Fruit fly (Drosophila melanogaster): ENCODE results near the gene CG3609.
A peak's percentile ranks its signal among the peaks of the same experiment; 100 is the strongest.

Gene CG3609

DNA sequence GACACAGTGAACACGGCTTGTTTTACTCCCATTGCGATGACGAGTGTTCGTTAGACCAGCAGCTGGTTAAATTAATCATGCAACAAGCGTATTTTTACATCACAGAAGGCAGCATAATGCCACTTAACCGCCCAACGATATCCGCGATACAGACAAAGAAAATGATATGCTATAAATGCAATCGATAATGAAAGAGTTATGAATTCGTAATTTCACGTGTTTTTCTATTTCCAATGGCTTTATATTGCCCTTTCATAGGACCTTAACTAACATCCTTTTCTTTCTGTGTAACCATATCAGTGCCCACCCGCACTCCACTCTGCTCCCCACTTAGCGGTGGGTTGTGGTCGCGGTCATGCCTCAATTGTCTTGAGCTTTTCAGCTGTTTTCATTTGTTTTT, 38.7 kb upstream of the CG3609 start (continued):
- TF ChIP-seq CG4404 (GFP tag; IDR thresholded peaks at IDR 0.05) (no peak), CG8089 (GFP tag; optimal IDR thresholded peaks at IDR 0.05) (no peak), fd102C (GFP tag; optimal IDR thresholded peaks at IDR 0.05) (no peak)

- TF ChIP-seq cato (GFP tag; optimal IDR thresholded peaks at IDR 0.05; ENCODE audit: borderline replicate concordance) (no peak), nmo (GFP tag; optimal IDR thresholded peaks at IDR 0.05) (no peak), en (GFP tag; optimal IDR thresholded peaks at IDR 0.05) (no peak), pan (optimal IDR thresholded peaks at IDR 0.05) (no peak), pan (GFP tag; optimal IDR thresholded peaks at IDR 0.05 in 1 of 2, IDR thresholded peaks at IDR 0.05 in 1 of 2) (no peak), ara (GFP tag; IDR thresholded peaks at IDR 0.05) (no peak), Hr39 (optimal IDR thresholded peaks at IDR 0.05) (peak; percentile 66)
These were observed 30.2 kb upstream of the CG3609 start for dm6 chr2L:2404631-2405030.

DNA sequence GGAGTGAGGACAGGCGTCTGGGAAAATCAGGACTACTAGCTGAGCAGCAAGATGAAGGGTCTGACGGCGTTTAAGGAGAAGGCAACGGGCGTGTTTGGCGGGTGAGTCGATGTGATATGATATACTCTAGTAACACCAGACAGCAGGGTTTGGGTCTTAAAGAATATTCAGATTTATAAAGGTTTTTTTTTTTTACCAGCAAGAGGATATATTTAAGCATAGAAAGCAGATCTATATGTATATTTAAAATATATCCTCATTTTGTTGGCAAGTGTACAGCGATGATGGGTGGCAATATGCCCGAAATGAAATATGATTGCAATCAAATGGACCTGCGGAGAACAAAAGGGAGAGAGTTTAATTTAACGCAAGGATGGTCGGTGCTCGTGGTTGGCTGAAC, 27.8 kb upstream of the CG3609 start:
- TF ChIP-seq Nf-YC (tag; optimal IDR thresholded peaks at IDR 0.05) (no peak), ftz-f1 (GFP tag; optimal IDR thresholded peaks at IDR 0.05) (no peak), Trl (optimal IDR thresholded peaks at IDR 0.05) (no peak), Trl (GFP tag; optimal IDR thresholded peaks at IDR 0.05) (no peak), Sox102F (GFP tag; optimal IDR thresholded peaks at IDR 0.05) (peak; percentile 31), MESR4 (GFP tag; optimal IDR thresholded peaks at IDR 0.05) (no peak), CG14710 (tag; optimal IDR thresholded peaks at IDR 0.05) (no peak), lov (optimal IDR thresholded peaks at IDR 0.05) (no peak), lov (GFP tag; IDR thresholded peaks at IDR 0.05) (peak; percentile 57; the same call in 1 of the 3 replicates), Rfx (GFP tag; IDR thresholded peaks at IDR 0.05) (peak; percentile 35; the same call in 1 of the 2 replicates), MBD-R2 (GFP tag; IDR thresholded peaks at IDR 0.05) (no peak), CG14441 (GFP tag; IDR thresholded peaks at IDR 0.05) (no peak), crol (GFP tag; IDR thresholded peaks at IDR 0.05) (no peak), Hmr (GFP tag; optimal IDR thresholded peaks at IDR 0.05) (peak; percentile 8), CG18599 (GFP tag; optimal IDR thresholded peaks at IDR 0.05) (peak; percentile 60), Abd-B (GFP tag; optimal IDR thresholded peaks at IDR 0.05) (no peak), nerfin-2 (GFP tag; IDR thresholded peaks at IDR 0.05; ENCODE audit: partially characterized antibody) (no peak), sens (GFP tag) (peak; percentile 72), CG13123 (GFP tag; optimal IDR thresholded peaks at IDR 0.05) (no peak), CG10543 (GFP tag; optimal IDR thresholded peaks at IDR 0.05) (no peak), chif (GFP tag; optimal IDR thresholded peaks at IDR 0.05) (no peak), klu (GFP tag; IDR thresholded peaks at IDR 0.05) (no peak), CG3065 (GFP tag; optimal IDR thresholded peaks at IDR 0.05) (no peak), MTF-1 (GFP tag; optimal IDR thresholded peaks at IDR 0.05; ENCODE audit: borderline replicate concordance) (no peak), Elba2 (GFP tag; optimal IDR thresholded peaks at IDR 0.05) (no peak), CHES-1-like (GFP tag; optimal IDR thresholded peaks at IDR 0.05) (no peak), Oaz (GFP tag; IDR thresholded peaks at IDR 0.05) (no peak), CG12299 (tag; optimal IDR thresholded peaks at IDR 0.05) (no peak), jigr1 (GFP tag; IDR thresholded peaks at IDR 0.05) (no peak), NC2α (GFP tag; optimal IDR thresholded peaks at IDR 0.05) (no peak), CG7928 (GFP tag; optimal IDR thresholded peaks at IDR 0.05) (no peak), dati (GFP tag; IDR thresholded peaks at IDR 0.05) (no peak), ranshi (GFP tag; IDR thresholded peaks at IDR 0.05) (no peak), eve (GFP tag; optimal IDR thresholded peaks at IDR 0.05) (no peak), Asciz (GFP tag; optimal IDR thresholded peaks at IDR 0.05) (no peak), Xbp1 (GFP tag; optimal IDR thresholded peaks at IDR 0.05) (no peak), CG6654 (GFP tag; optimal IDR thresholded peaks at IDR 0.05) (no peak), CG12744 (GFP tag; optimal IDR thresholded peaks at IDR 0.05) (no peak), en (GFP tag; optimal IDR thresholded peaks at IDR 0.05) (no peak), ind (GFP tag; optimal IDR thresholded peaks at IDR 0.05) (peak; percentile 15), dmrt99B (tag; optimal IDR thresholded peaks at IDR 0.05) (peak; percentile 36)
